Worm (Caenorhabditis elegans) whole organism, L2 larva: ENCODE measurements around the gene B0513.90.
A peak's percentile ranks its signal among the peaks of the same experiment; 100 is the strongest.

Source experiments
- C34F6.9 ChIP-seq: fragments of 150-350 bp; optimal IDR thresholded peaks from 2 replicates; lab custom pipeline; 2014; ENCODE audit warnings: missing biosample characterization, missing genetic modification characterization
- F13H6.1 ChIP-seq: sonication (generic microtip); optimal IDR thresholded peaks from 2 replicates; lab custom pipeline; 2016; ENCODE audit warnings: missing genetic modification characterization, missing compliant biosample characterization
- R02D3.7 ChIP-seq: fragments of 150-350 bp; optimal IDR thresholded peaks from 2 replicates; lab custom pipeline; 2014; ENCODE audit warnings: missing biosample characterization, missing genetic modification characterization
- ZK546.5 ChIP-seq: sonication (generic microtip); optimal IDR thresholded peaks from 2 replicates; lab custom pipeline; 2017; ENCODE audit warnings: missing biosample characterization, missing genetic modification characterization
- alr-1 ChIP-seq: fragments of 150-350 bp; optimal IDR thresholded peaks from 2 replicates; lab custom pipeline; 2014; ENCODE audit warnings: missing biosample characterization, missing genetic modification characterization
- ama-1 ChIP-seq: fragments of 150-350 bp; optimal IDR thresholded peaks from 2 replicates; lab custom pipeline; 2018; ENCODE audit warnings: inconsistent platforms
- blmp-1 ChIP-seq: sonication (generic microtip); optimal IDR thresholded peaks from 2 replicates; lab custom pipeline; 2017; ENCODE audit warnings: missing genetic modification characterization, mild to moderate bottlenecking, missing compliant biosample characterization, antibody characterized with exemption, moderate library complexity; ENCODE audit not compliant: insufficient read depth
- ceh-16 ChIP-seq: fragments of 150-350 bp; optimal IDR thresholded peaks from 2 replicates; lab custom pipeline; 2014; ENCODE audit warnings: missing biosample characterization, missing genetic modification characterization
- ceh-82 ChIP-seq: fragments of 150-350 bp; optimal IDR thresholded peaks from 2 replicates; lab custom pipeline; 2014; ENCODE audit warnings: missing biosample characterization, missing genetic modification characterization
- egl-27 ChIP-seq: sonication (generic microtip); optimal IDR thresholded peaks from 3 replicates; lab custom pipeline; 2017; ENCODE audit warnings: missing biosample characterization, missing genetic modification reagents, missing genetic modification characterization
- elt-1 ChIP-seq: fragments of 150-350 bp; optimal IDR thresholded peaks from 2 replicates; lab custom pipeline; 2014; ENCODE audit warnings: missing biosample characterization, missing genetic modification characterization
- elt-3 ChIP-seq: sonication (generic microtip); optimal IDR thresholded peaks from 2 replicates; lab custom pipeline; 2017; ENCODE audit warnings: missing biosample characterization, missing genetic modification characterization
- fos-1 ChIP-seq: fragments of 150-350 bp; optimal IDR thresholded peaks from 2 replicates; lab custom pipeline; 2014; ENCODE audit warnings: missing biosample characterization, missing genetic modification characterization
- gmeb-1 ChIP-seq: fragments of 150-350 bp; optimal IDR thresholded peaks from 2 replicates; lab custom pipeline; 2014; ENCODE audit warnings: missing biosample characterization, missing genetic modification characterization
- lin-11 ChIP-seq: fragments of 150-350 bp; sonication (generic microtip); optimal IDR thresholded peaks from 2 replicates; lab custom pipeline; 2014; ENCODE audit warnings: missing biosample characterization, missing genetic modification characterization, inconsistent platforms, mixed read lengths
- lin-13 ChIP-seq: fragments of 150-350 bp; optimal IDR thresholded peaks from 2 replicates; lab custom pipeline; 2014; ENCODE audit warnings: missing biosample characterization, missing genetic modification reagents, missing genetic modification characterization
- lsy-2 ChIP-seq, 2 experiments: fragments of 150-350 bp in 1 of 2; sonication (generic microtip) in 1 of 2; optimal IDR thresholded peaks; 2 replicates each; lab custom pipeline; 2014 to 2017; ENCODE audit warnings: missing biosample characterization in 2 of 2, missing genetic modification characterization in 2 of 2
- mdl-1 ChIP-seq, 2 experiments: fragments of 150-350 bp in 1 of 2; sonication (generic microtip) in 1 of 2; optimal IDR thresholded peaks; 2 replicates each; lab custom pipeline; 2017; ENCODE audit warnings: missing biosample characterization in 2 of 2, missing genetic modification characterization in 2 of 2
- nhr-10 ChIP-seq: sonication (generic microtip); optimal IDR thresholded peaks from 2 replicates; lab custom pipeline; 2017; ENCODE audit warnings: missing biosample characterization, missing genetic modification characterization
- nhr-11 ChIP-seq: fragments of 150-350 bp; optimal IDR thresholded peaks from 2 replicates; lab custom pipeline; 2014; ENCODE audit warnings: missing biosample characterization, missing genetic modification characterization
- nhr-129 ChIP-seq: fragments of 150-350 bp; optimal IDR thresholded peaks from 2 replicates; lab custom pipeline; 2014; ENCODE audit warnings: missing biosample characterization, missing genetic modification characterization
- nhr-23 ChIP-seq: fragments of 150-350 bp; optimal IDR thresholded peaks from 2 replicates; lab custom pipeline; 2014; ENCODE audit warnings: missing biosample characterization, missing genetic modification reagents, missing genetic modification characterization
- nhr-25 ChIP-seq: fragments of 150-350 bp; sonication (generic microtip); optimal IDR thresholded peaks from 3 replicates; lab custom pipeline; 2014; ENCODE audit warnings: missing biosample characterization, missing genetic modification characterization
- nhr-77 ChIP-seq: fragments of 150-350 bp; optimal IDR thresholded peaks from 2 replicates; lab custom pipeline; 2014; ENCODE audit warnings: missing biosample characterization, missing genetic modification characterization
- peb-1 ChIP-seq: fragments of 150-350 bp; optimal IDR thresholded peaks from 2 replicates; lab custom pipeline; 2014; ENCODE audit warnings: missing biosample characterization, missing genetic modification characterization
- sem-4 ChIP-seq: fragments of 150-350 bp; optimal IDR thresholded peaks from 2 replicates; lab custom pipeline; 2014; ENCODE audit warnings: missing biosample characterization, missing genetic modification reagents, missing genetic modification characterization
- unc-55 ChIP-seq: fragments of 150-350 bp; sonication (generic microtip); optimal IDR thresholded peaks from 3 replicates; lab custom pipeline; 2014; ENCODE audit warnings: missing biosample characterization, missing genetic modification reagents, missing genetic modification characterization
- unc-62 ChIP-seq: fragments of 150-350 bp; optimal IDR thresholded peaks from 2 replicates; lab custom pipeline; 2014; ENCODE audit warnings: missing biosample characterization, missing genetic modification reagents, missing genetic modification characterization
- zag-1 ChIP-seq: fragments of 150-350 bp; optimal IDR thresholded peaks from 2 replicates; lab custom pipeline; 2014; ENCODE audit warnings: missing biosample characterization, missing genetic modification characterization
- ztf-1 ChIP-seq: fragments of 200-800 bp; sonication (Bioruptor generic); conservative IDR thresholded peaks from 2 replicates; pipeline ENCODE4 v1.3.6; 2022; ENCODE audit warnings: missing genetic modification characterization, missing compliant biosample characterization
- ztf-4 ChIP-seq: fragments of 150-350 bp; optimal IDR thresholded peaks from 2 replicates; lab custom pipeline; 2014; ENCODE audit warnings: missing biosample characterization, missing genetic modification characterization

Gene B0513.90

DNA sequence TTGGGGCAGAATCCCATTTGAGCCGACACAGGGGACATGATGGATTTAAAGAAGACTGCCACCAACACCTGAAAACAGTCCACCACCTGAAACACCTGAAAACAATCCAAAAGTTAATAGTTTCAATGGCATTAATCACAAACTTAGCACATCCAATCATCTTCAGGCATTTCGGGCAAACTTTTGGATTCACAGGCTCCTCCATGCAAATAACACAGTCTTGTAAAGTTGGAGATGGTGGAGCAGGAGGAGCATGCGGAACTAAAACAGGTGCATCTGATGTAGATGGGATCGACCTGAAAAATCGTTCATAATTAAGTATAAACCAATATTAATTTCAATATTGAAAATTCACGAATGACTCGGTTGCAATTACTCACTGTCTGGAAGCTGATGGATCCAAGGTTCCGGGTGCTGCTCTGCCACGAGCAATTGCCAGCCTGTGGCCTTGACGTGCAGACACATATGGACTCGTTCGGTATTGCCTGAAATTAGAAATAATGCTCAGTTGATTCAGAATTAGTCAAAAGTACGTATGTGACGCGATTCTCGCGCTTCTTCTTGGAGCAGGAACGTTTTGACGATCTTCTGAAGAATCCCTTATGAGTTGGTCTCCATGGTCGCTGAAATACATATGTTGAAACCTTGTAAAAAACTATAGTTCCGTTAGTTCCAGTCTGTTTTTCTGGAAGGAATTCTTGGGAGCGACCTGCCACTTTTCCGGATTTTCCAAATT lies 32.3 kb upstream of the B0513.90 start:
- TF ChIP-seq zag-1 (tag; lab: Kevin White, UChicago) = no peak
- no peak for TF ChIP-seq blmp-1 (tag; lab: Kevin White, UChicago)
- TF ChIP-seq nhr-77 (tag; lab: Kevin White, UChicago) = no peak
- no peak for TF ChIP-seq peb-1 (tag; lab: Kevin White, UChicago)
- no peak for TF ChIP-seq egl-27
- TF ChIP-seq ama-1 = no peak
- TF ChIP-seq C34F6.9 (tag; lab: Kevin White, UChicago) = no peak
- no peak for TF ChIP-seq fos-1 (tag; lab: Kevin White, UChicago)
- no peak for TF ChIP-seq lsy-2 (tag; optimal IDR thresholded peaks at IDR 0.05; lab: Kevin White, UChicago)
- TF ChIP-seq, all 48 proteins: peak for 0

DNA sequence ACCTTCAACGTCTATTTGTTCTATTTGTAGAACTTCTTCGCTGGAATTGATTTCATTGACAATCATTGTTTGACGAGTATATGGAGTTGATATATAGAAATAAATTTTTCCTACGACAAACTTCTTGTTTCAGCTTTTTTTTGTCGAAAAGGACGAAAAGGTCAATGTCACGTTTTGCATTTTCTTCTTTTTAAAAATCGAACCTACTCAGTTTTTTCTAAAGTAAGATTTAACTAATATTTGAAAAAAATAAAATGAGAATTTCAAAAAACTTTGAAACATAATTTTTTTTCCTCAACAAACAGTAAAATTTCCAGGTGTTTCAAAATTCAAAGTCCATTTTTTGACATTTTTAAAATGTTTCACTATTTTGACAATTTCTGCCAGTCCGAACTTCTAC lies 30.6 kb upstream of the B0513.90 start, which contains the start of gene H08M01.1:
H08M01.1 (minus strand) TSS at position 101 of the 400 bp plus-strand sequence.
- TF ChIP-seq alr-1 (tag; lab: Kevin White, UChicago) (no peak), blmp-1 (tag; lab: Kevin White, UChicago) (no peak), ztf-4 (tag; lab: Kevin White, UChicago) (no peak), elt-1 (tag; lab: Kevin White, UChicago) (no peak), unc-62 (no peak), egl-27 (no peak), peb-1 (tag; lab: Kevin White, UChicago) (no peak), mdl-1 (tag; optimal IDR thresholded peaks at IDR 0.05; lab: Kevin White, UChicago) (no peak), ZK546.5 (no peak)
- TF ChIP-seq, all 48 proteins: peak for 0

ce11 chrIV:13838296-13838695 lies 28.6 kb upstream of the B0513.90 start:
- TF ChIP-seq egl-27 = no peak

DNA sequence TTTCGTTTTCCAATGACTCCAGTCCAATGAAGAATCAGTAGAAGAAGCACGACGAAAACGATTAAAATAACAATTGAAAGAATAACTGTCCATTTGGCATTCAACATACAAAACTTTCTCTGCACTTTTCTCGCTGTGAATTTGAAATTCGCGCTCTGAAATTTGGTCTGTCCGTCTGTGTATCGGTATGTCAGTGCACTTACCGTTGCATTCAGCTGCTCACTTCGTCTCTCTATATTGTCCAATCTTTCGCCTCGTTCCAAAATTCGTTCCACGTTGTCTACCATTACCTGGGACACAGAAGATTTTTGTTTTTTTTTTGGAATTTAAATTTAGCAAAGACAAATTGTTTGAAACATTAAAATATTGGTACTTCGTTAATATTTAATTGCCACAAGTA lies 6.4 kb upstream of the B0513.90 start:
- TF ChIP-seq peb-1 (tag; lab: Kevin White, UChicago) (no peak), nhr-10 (tag; lab: Kevin White, UChicago) (no peak), ztf-4 (tag; lab: Kevin White, UChicago) (no peak), unc-55 (GFP tag; lab: Kevin White, UChicago) (no peak), ZK546.5 (no peak)
- TF ChIP-seq, all 48 proteins: peak for 0

ce11 chrIV:13865172-13865571 lies 1.7 kb upstream of the B0513.90 start, which contains the start of gene vamp-8:
TSS of gene vamp-8 (minus strand) at chrIV:13865196.
- TF ChIP-seq lsy-2 (tag; optimal IDR thresholded peaks at IDR 0.05; lab: Kevin White, UChicago) (no peak), nhr-129 (peak; percentile 58)

ce11 chrIV:13870085-13870484 lies 3.2 kb downstream of the B0513.90 start:
- peak; percentile 15 for TF ChIP-seq nhr-129
- no peak for TF ChIP-seq ceh-82 (tag; lab: Kevin White, UChicago)
- no peak for TF ChIP-seq sem-4
- TF ChIP-seq ceh-16 = no peak
- TF ChIP-seq, all 48 proteins: peak for 1

DNA sequence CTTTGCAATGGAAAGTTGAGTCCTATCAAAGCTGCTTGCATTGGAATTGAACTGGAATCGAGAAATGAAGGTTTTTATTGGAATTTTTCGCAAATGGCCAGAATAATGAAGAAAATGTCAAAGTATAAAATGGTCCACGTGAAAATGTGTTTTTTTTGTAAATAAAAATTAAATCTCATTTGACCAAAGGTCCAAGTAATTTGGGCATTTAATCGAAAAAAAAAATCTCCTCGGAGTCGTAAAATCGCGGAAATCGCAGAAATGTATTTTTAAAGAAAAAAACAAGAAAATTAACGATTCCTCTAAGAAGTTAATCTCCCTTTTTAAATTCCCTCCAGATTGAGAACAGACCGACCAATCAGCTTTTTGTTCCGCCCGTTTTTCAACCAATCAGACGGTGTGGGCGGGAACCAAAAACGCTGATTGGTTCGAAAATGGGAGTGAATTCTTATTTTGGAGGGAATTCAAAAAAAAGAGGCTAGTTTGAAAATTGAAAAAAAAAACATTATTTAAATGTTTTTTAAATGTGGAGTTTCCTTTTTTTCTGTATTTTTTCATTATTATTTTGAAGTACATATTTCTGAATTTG lies 9.8 kb downstream of the B0513.90 start, which contains the start of gene prdh-1:
prdh-1 (minus strand) TSS at position 51 of the 589 bp plus-strand sequence.
- TF ChIP-seq zag-1 (tag; lab: Kevin White, UChicago) (no peak), gmeb-1 (tag; lab: Kevin White, UChicago) (no peak), R02D3.7 (tag; lab: Kevin White, UChicago) (no peak), ceh-82 (tag; lab: Kevin White, UChicago) (no peak), nhr-23 (tag; lab: Kevin White, UChicago) (no peak), elt-3 (tag; lab: Kevin White, UChicago) (no peak), nhr-11 (tag; lab: Kevin White, UChicago) (no peak), ZK546.5 (no peak), ztf-1 (GFP tag; lab: Robert Waterston, UW) (no peak), nhr-129 (no peak), lin-13 (no peak), lin-11 (tag; lab: Kevin White, UChicago) (no peak), nhr-25 (tag; lab: Kevin White, UChicago) (no peak), egl-27 (no peak), ztf-4 (tag; lab: Kevin White, UChicago) (no peak), nhr-10 (tag; lab: Kevin White, UChicago) (no peak), blmp-1 (tag; lab: Kevin White, UChicago) (no peak), F13H6.1 (tag; lab: Kevin White, UChicago) (no peak), peb-1 (tag; lab: Kevin White, UChicago) (no peak)
